Fruit fly (Drosophila melanogaster) whole organism: ENCODE measurements around the gene Appl.
"Not testable (repeated sequence)": the region's sequence is repeated elsewhere in the genome, so short reads cannot be mapped to it uniquely, and the experiment has no call there.

ENCODE experiments used
- CG8478 ChIP-seq: fragments of >200 bp; optimal IDR thresholded peaks from 2 replicates; lab custom pipeline; 2018; ENCODE audit warnings: inconsistent platforms
- Dll ChIP-seq: fragments of >200 bp; optimal IDR thresholded peaks from 2 replicates; lab custom pipeline; 2017
- EcR ChIP-seq, 2 experiments: fragments of >200 bp; optimal IDR thresholded peaks; 2 replicates each; lab custom pipeline; 2017; ENCODE audit warnings: missing biosample characterization in 2 of 2, missing genetic modification characterization in 2 of 2, missing genetic modification reagents in 2 of 2
- pan ChIP-seq: fragments of >200 bp; optimal IDR thresholded peaks from 2 replicates; lab custom pipeline; 2017
- psq ChIP-seq: fragments of >200 bp; optimal IDR thresholded peaks from 2 replicates; lab custom pipeline; 2017
- usp ChIP-seq: fragments of >200 bp; optimal IDR thresholded peaks from 2 replicates; lab custom pipeline; 2017; ENCODE audit warnings: missing biosample characterization, missing genetic modification characterization, mixed read lengths

The Appl gene

DNA sequence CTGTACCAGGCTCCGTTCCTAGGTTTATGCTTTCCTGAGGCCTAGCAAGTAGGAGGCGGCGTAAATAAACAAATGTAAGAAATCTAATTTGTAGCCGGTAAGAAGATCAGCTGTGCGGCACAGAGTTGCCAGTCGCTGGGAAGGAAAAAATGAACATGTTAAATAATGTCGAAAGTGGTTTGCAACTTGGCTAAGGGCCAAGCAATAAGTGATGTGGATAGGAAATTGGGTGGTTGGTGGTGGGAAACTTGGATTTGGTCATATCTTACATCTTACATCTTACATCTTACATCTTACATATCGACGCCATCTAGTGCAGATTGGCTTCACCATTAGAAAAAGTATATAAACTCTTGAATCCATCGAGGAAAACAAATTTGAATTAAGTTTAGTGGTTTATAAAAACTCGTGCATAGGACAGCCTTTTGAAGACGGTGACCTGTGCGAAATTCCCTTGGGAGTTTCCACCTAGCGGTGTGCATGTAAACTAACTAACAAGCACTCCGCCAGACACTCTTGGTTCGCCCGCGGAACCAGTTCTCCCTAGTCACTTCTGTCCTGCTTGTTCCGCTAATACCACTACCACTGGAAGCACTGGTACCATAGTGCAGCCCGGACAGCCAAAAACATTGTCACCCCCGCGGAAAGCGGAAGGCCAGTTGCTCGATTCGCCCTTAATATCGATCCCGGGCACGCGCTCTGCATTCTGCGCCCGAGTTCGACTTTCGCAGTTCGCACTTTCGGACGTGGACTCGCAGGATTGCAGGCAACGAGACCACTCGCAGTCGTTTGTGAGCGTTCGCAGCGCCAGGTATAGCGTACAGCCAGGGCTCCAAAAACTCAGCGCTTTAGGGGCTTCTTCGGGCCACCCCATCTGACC lies at the start of gene Appl, which contains the start of gene CG4293:
TSS of gene Appl (plus strand) at position 778 of the 880 bp plus-strand sequence.
TSS of gene CG4293 (minus strand) at position 568 of the 880 bp plus-strand sequence.
- TF ChIP-seq CG8478 (lab: Kevin White, UChicago) (no peak), EcR (GFP tag; optimal IDR thresholded peaks at IDR 0.05; lab: Kevin White, UChicago) (no peak), usp (GFP tag; lab: Kevin White, UChicago) (no peak), Dll (lab: Kevin White, UChicago) (no peak), pan (lab: Kevin White, UChicago) (no peak), psq (lab: Kevin White, UChicago) (no peak)

DNA sequence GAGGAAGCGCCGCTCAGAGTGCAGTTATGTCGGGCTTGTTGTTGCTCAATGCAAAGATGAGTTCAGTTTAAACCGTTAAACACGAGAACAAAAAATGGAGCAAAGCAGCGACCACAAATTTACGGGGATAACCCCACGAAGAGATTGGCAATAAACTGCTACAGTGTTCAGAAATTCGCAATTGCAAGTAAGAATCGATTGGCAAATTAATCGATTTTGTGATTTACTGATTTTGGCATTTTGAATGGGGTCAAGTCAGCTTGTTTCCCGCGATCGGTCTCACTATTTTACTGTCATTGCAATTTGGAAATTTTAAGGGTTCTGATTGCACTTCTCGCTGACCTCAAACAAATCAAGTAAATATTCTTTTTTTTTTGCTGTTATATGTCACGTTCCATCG lies 48.7 kb upstream of the Appl start, which contains the start of gene CG3176:
TSS of gene CG3176 (plus strand) at position 221 of the 400 bp plus-strand sequence.
- not testable (repeated sequence) for TF ChIP-seq usp (GFP tag; lab: Kevin White, UChicago); pan (lab: Kevin White, UChicago); Dll (lab: Kevin White, UChicago)

DNA sequence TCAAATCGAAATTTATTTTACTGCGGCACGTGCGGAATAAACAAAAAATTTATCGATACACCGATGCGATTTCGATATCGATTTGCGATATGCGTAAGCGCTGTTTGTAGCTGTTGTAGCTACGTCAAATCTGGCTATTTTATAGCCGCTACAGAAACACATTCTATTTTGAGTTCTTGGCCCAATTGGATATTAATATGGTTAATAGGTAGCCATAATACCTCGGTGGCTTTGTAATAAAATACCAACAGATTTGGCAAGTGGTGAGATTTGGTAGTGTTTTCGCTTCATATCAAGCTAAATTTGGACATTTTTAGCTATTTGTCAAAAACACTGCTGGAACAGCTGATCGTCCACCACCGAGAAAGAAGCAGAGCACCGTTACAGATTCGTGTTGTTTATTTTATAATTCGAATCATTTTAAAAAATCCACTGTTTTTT lies 42.8 kb upstream of the Appl start, which contains the start of the genes CG18273 and CG3156:
TSS of gene CG18273 (minus strand) at position 65 of the 441 bp plus-strand sequence.
TSS of gene CG3156 (plus strand) at position 362 of the 441 bp plus-strand sequence.
- TF ChIP-seq CG8478 (lab: Kevin White, UChicago): no peak
- TF ChIP-seq psq (lab: Kevin White, UChicago): no peak
- TF ChIP-seq usp (GFP tag; lab: Kevin White, UChicago): no peak
- TF ChIP-seq pan (lab: Kevin White, UChicago): no peak
- no peak for TF ChIP-seq EcR (GFP tag; optimal IDR thresholded peaks at IDR 0.05; lab: Kevin White, UChicago)
- TF ChIP-seq Dll (lab: Kevin White, UChicago): no peak

DNA sequence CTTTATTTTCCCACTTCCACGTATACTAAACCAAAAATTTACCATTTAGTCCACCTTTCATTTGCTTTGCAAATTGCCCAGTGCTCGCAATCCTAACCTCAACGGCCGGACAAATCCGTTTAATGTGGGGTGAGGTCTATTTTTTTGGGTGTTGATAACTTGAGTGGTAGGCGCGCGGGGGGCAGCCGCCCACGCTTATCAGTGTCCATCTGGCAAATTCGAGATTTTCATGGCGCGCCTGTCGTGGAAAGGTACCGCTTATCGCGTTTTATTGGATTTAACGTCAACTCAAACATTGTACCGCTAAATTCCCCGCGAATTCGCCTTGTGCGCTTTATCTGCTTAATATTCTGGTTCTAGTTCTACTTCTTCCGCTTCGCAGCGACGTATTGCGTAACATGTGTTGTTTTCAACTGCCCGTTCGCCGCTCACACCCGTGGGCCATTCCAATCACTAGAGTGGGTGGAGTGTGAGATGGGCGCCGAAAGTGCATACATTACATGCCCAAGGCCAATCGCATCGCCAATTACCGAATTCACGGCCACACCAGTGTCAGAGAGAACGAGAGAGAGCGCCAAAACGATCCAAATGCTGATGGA lies 37.5 kb upstream of the Appl start:
- TF ChIP-seq CG8478 (lab: Kevin White, UChicago) (no peak), usp (GFP tag; lab: Kevin White, UChicago) (no peak), pan (lab: Kevin White, UChicago) (no peak), psq (lab: Kevin White, UChicago) (no peak), Dll (lab: Kevin White, UChicago) (no peak), EcR (GFP tag; optimal IDR thresholded peaks at IDR 0.05; lab: Kevin White, UChicago) (no peak)

DNA sequence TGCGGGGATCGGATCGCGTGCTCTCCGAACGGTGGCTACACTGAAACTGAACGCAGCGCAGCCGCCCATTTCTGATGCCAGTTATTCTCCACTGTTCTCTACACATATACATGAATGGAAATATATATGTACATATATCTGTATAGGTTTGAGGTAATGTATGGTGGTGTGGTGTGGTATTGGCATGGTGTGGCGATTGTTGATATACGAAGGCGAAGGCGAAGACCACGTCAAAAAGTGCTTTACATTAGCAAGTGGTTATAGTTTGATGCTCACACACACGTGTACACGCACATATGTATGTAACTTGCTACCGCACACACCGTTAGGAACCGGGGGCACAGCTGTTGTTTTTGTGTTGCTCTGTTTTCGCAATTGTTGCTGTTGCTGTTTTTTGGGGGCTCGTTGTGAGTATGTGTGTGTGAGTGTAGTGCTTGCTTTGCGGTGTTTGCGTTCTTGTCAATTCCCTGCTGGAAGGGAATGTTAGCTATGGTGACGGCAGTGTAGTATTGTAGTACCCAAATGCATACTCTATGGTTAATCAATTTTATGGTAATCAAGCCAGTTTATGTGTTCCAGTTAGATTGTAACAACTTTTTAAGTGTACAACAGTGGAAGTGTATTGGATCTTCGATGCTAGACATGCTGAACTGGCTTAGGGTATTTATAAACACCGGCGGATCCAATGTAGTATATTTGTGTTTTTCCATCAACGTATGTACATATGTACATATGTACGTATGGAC lies 36.7 kb upstream of the Appl start, which contains the start of gene CG17896:
TSS of gene CG17896 (minus strand) at position 51 of the 746 bp plus-strand sequence.
- TF ChIP-seq psq (lab: Kevin White, UChicago) (no peak), pan (lab: Kevin White, UChicago) (no peak), CG8478 (lab: Kevin White, UChicago) (no peak), usp (GFP tag; lab: Kevin White, UChicago) (no peak), Dll (lab: Kevin White, UChicago) (no peak), EcR (GFP tag; optimal IDR thresholded peaks at IDR 0.05; lab: Kevin White, UChicago) (no peak)

DNA sequence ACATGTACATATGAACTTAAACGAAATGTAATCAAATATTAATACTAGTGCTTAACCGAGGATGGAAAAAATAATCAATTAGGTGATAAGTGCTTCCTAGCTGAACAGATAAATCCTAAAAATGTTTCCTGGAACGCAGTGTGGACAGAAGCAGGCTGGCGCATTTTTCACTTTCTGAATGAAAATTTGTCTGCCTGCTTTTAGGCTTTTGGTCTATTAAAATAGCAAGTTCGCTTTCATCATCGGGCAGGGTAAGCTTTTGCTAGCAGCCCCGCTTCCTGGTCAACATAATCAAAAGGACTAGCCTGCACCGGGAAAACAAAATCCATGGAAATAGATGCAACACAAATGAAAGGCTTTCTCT lies 36.1 kb upstream of the Appl start:
- no peak for TF ChIP-seq pan (lab: Kevin White, UChicago)
- no peak for TF ChIP-seq EcR (GFP tag; optimal IDR thresholded peaks at IDR 0.05; lab: Kevin White, UChicago)
- no peak for TF ChIP-seq psq (lab: Kevin White, UChicago)
- no peak for TF ChIP-seq usp (GFP tag; lab: Kevin White, UChicago)
- TF ChIP-seq Dll (lab: Kevin White, UChicago): no peak

DNA sequence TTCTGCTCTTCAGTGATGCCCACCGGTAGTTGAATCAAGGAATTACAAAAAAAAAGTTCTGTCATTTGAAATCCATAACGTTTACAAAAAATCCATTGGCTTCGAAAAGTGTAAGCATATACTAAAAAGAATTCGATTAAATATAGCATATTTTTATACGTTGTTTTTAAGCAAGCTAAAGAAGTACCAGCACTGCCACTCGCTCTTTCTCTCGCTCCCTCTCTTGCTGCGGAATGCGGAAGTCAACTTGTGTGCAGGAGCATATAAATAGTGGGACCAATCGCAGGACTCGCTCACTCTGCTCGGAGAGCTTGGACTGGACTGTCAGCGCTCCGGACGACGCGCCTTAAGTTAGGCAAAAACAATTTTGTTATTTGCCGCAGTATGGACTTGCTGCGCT lies 35.7 kb upstream of the Appl start, which contains the start of gene CG17778:
TSS of gene CG17778 (plus strand) at position 8 of the 400 bp plus-strand sequence.
- TF ChIP-seq CG8478 (lab: Kevin White, UChicago): no peak
- no peak for TF ChIP-seq pan (lab: Kevin White, UChicago)
- no peak for TF ChIP-seq Dll (lab: Kevin White, UChicago)
- no peak for TF ChIP-seq EcR (GFP tag; optimal IDR thresholded peaks at IDR 0.05; lab: Kevin White, UChicago)
- no peak for TF ChIP-seq psq (lab: Kevin White, UChicago)
- TF ChIP-seq usp (GFP tag; lab: Kevin White, UChicago): no peak

DNA sequence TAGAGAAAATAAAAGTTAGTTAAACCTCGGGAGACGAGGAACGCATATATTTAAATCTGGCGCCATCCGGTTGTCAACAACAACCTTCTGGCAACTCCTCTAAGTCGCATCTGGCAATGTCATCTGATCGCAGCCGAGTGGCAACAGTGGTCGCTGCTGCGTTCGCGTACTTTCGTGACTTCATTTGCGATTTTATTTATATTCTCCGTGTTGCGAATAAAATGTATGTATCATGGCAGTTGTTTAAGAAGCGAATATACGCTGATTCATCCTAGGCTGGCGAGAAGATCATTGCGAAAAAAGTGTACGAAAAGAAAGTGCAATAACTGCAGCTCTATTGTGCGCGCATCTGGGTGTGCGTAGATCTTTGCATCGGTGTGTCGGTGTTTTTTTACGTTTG lies 34.0 kb upstream of the Appl start, which contains the start of gene svr:
TSS of gene svr (plus strand) at position 121 of the 400 bp plus-strand sequence.
- TF ChIP-seq pan (lab: Kevin White, UChicago): no peak
- no peak for TF ChIP-seq psq (lab: Kevin White, UChicago)
- TF ChIP-seq EcR (GFP tag; optimal IDR thresholded peaks at IDR 0.05; lab: Kevin White, UChicago): no peak

DNA sequence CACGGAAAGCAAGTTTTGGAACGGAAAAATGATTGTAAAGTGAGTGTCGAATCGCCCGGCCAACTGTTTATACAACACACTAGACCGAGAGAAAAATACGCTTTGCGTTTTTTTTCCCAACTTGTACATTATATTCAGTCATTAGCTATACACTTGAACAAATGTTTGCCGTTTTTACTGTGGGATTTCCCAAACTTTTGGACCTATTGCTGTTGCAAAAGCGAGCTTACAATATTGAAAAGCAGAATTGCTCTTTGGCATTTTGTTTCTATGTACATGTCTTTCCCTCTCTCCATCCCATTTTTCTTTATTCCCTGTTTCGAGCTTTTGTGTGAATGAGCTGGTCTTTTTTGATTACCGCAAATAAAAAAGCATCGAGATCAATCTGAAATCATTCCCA lies 32.9 kb upstream of the Appl start:
- TF ChIP-seq CG8478 (lab: Kevin White, UChicago) (no peak), pan (lab: Kevin White, UChicago) (no peak), EcR (GFP tag; optimal IDR thresholded peaks at IDR 0.05; lab: Kevin White, UChicago) (no peak), usp (GFP tag; lab: Kevin White, UChicago) (no peak), Dll (lab: Kevin White, UChicago) (no peak)

DNA sequence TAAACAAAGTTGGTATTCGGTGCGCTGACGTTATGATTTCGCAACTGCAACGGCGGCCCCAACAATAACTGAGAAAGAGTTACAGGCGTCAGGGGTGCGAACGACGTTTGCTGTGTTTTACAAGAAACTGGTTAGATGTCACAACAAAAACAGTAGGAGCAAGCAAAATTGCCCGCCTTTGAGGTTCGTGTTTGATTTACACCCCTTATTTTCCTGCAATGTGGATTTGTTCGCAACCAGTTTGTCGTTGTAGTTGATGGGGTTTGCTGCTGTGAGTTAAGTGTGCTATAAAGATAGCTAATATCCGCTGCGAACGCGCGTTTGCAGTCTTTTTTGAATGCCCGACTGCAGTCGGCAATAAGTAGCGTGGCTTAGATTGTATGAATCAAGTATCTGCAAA lies 31.9 kb upstream of the Appl start:
- TF ChIP-seq CG8478 (lab: Kevin White, UChicago): no peak
- no peak for TF ChIP-seq usp (GFP tag; lab: Kevin White, UChicago)
